Fruit fly (Drosophila melanogaster): ENCODE measurements around the gene skl.

dm6 chr3L:18449691-18450090 is 9.9 kb upstream of the skl start:
- TF ChIP-seq h (optimal IDR thresholded peaks at IDR 0.05), result no peak
- no peak for TF ChIP-seq Sin3A (optimal IDR thresholded peaks at IDR 0.05)
- no peak for TF ChIP-seq Myc (optimal IDR thresholded peaks at IDR 0.05)
- TF ChIP-seq psq (optimal IDR thresholded peaks at IDR 0.05), result no peak
